Fruit fly (Drosophila melanogaster): ENCODE data around the gene Bx42.
"Not testable (repeated sequence)": the region's sequence is repeated elsewhere in the genome, so short reads cannot be mapped to it uniquely, and the experiment has no call there.

DNA sequence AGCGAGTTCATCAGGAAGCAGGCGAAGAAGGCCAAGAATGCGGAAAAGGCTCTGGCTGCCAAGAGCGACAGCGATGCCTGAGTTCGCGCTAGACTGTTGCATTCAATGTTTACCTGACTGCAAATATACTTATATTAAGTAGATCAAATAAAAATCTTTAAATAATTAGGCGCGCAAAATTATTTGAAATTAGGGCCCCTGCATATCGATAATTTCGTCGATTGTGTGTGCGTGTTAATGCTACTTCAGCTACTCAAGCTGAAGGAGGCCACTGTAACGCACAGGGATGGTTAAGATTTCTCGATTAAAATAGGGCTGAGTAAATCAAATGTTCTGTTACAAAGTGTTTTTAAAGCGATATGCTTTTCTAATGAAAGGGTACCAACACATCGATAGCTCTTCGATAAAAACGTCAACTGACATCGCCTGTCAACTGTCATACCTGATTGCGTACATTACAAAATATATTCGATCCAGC is 19.7 kb downstream of the Bx42 start, which contains the start of gene CG32706:
- TF ChIP-seq Myc, h, ttk (optimal IDR thresholded peaks at IDR 0.05): not testable (repeated sequence)

All from Kc167 (cell line).